Fruit fly (Drosophila melanogaster): ENCODE measurements around the gene Taf8.
A peak's percentile ranks its signal among the peaks of the same experiment; 100 is the strongest.

Gene Taf8

dm6 chrX:18085470-18085797 is 16.3 kb upstream of the Taf8 start, which contains the start of gene Ada3 (continued):
- TF ChIP-seq CG9139 (GFP tag; optimal IDR thresholded peaks at IDR 0.05): peak; percentile 49
- TF ChIP-seq fkh (GFP tag; optimal IDR thresholded peaks at IDR 0.05): peak; percentile 44
- TF ChIP-seq CG6854 (GFP tag; optimal IDR thresholded peaks at IDR 0.05): no peak
- peak; percentile 67; the same call in 1 of the 3 replicates for TF ChIP-seq CG8119 (GFP tag; IDR thresholded peaks at IDR 0.05)
- TF ChIP-seq Eip75B (GFP tag; optimal IDR thresholded peaks at IDR 0.05): peak; percentile 80
- peak; percentile 66 for TF ChIP-seq fd59A (GFP tag; optimal IDR thresholded peaks at IDR 0.05)
- TF ChIP-seq vri (GFP tag; optimal IDR thresholded peaks at IDR 0.05): peak; percentile 69
- TF ChIP-seq esn (GFP tag; optimal IDR thresholded peaks at IDR 0.05): peak; percentile 82
- TF ChIP-seq CG7368 (GFP tag; optimal IDR thresholded peaks at IDR 0.05): peak; percentile 70
- TF ChIP-seq Ets96B (tag; optimal IDR thresholded peaks at IDR 0.05): peak; percentile 75
- peak; percentile 64 for TF ChIP-seq CG4318 (GFP tag; optimal IDR thresholded peaks at IDR 0.05)
- peak; percentile 78 for TF ChIP-seq achi (GFP tag; optimal IDR thresholded peaks at IDR 0.05)
- peak; percentile 85 for TF ChIP-seq lz (GFP tag; optimal IDR thresholded peaks at IDR 0.05)
- peak; percentile 66 for TF ChIP-seq Sox15 (GFP tag; optimal IDR thresholded peaks at IDR 0.05)
- peak; percentile 78 for TF ChIP-seq CG3919 (GFP tag; optimal IDR thresholded peaks at IDR 0.05)
- peak; percentile 75 for TF ChIP-seq Hr4 (GFP tag; optimal IDR thresholded peaks at IDR 0.05)
- TF ChIP-seq Ets21C (GFP tag; optimal IDR thresholded peaks at IDR 0.05): peak; percentile 80
- TF ChIP-seq OdsH (GFP tag; optimal IDR thresholded peaks at IDR 0.05): peak; percentile 81
- peak; percentile 79 for TF ChIP-seq acj6 (GFP tag; optimal IDR thresholded peaks at IDR 0.05)
- peak; percentile 46 for TF ChIP-seq dsx (GFP tag; optimal IDR thresholded peaks at IDR 0.05; ENCODE audit: poor library complexity, severe bottlenecking)
- TF ChIP-seq CG11294 (GFP tag; IDR thresholded peaks at IDR 0.05): peak; percentile 55; the same call in 1 of the 2 replicates
- TF ChIP-seq svp (GFP tag): peak; percentile 89
- peak; percentile 83 for TF ChIP-seq Hr39 (GFP tag; optimal IDR thresholded peaks at IDR 0.05)
- peak; percentile 82 for TF ChIP-seq Smox (GFP tag; optimal IDR thresholded peaks at IDR 0.05)
- peak; percentile 70; the same call in 2 of the 3 replicates for TF ChIP-seq eg (GFP tag; IDR thresholded peaks at IDR 0.05)
- TF ChIP-seq CG1621 (tag; optimal IDR thresholded peaks at IDR 0.05): peak; percentile 54
- TF ChIP-seq CG10631 (GFP tag; optimal IDR thresholded peaks at IDR 0.05): peak; percentile 83
- TF ChIP-seq salr (GFP tag; optimal IDR thresholded peaks at IDR 0.05): peak; percentile 47 to 55
- no peak for TF ChIP-seq CG6276 (GFP tag; optimal IDR thresholded peaks at IDR 0.05)
- TF ChIP-seq fd85E (GFP tag; optimal IDR thresholded peaks at IDR 0.05): peak; percentile 55
- TF ChIP-seq dac (GFP tag; optimal IDR thresholded peaks at IDR 0.05): peak; percentile 63
- peak; percentile 35 for TF ChIP-seq CG16779 (tag; optimal IDR thresholded peaks at IDR 0.05)
- peak; percentile 78 for TF ChIP-seq topi (GFP tag; optimal IDR thresholded peaks at IDR 0.05)
- peak; percentile 92 for TF ChIP-seq Eip78C (GFP tag)
- TF ChIP-seq pdm3 (GFP tag; optimal IDR thresholded peaks at IDR 0.05): peak; percentile 86
- peak; percentile 84 for TF ChIP-seq cyc (GFP tag; optimal IDR thresholded peaks at IDR 0.05)
- peak; percentile 35 for TF ChIP-seq Blimp-1 (GFP tag; optimal IDR thresholded peaks at IDR 0.05)
- peak; percentile 69 for TF ChIP-seq CG34406 (GFP tag; optimal IDR thresholded peaks at IDR 0.05)
- peak; percentile 57 for TF ChIP-seq CG8632 (GFP tag; optimal IDR thresholded peaks at IDR 0.05)

dm6 chrX:18088432-18088831 is 13.3 kb upstream of the Taf8 start, which contains the start of gene CG7536:
Gene CG7536, minus strand, starts transcription at chrX:18088532.
- TF ChIP-seq eg (GFP tag; IDR thresholded peaks at IDR 0.05) (no peak), Hr39 (GFP tag; optimal IDR thresholded peaks at IDR 0.05) (no peak), CG10669 (GFP tag; optimal IDR thresholded peaks at IDR 0.05) (no peak), CG15336 (GFP tag; IDR thresholded peaks at IDR 0.05) (no peak), CG3032 (tag; optimal IDR thresholded peaks at IDR 0.05) (no peak), Ets21C (GFP tag; optimal IDR thresholded peaks at IDR 0.05) (no peak), esn (GFP tag; optimal IDR thresholded peaks at IDR 0.05) (no peak), CG7368 (GFP tag; optimal IDR thresholded peaks at IDR 0.05) (no peak), CG16779 (tag; optimal IDR thresholded peaks at IDR 0.05) (no peak), CG4318 (GFP tag; optimal IDR thresholded peaks at IDR 0.05) (no peak), lz (GFP tag; optimal IDR thresholded peaks at IDR 0.05) (no peak), acj6 (GFP tag; optimal IDR thresholded peaks at IDR 0.05) (no peak), CG6808 (GFP tag; optimal IDR thresholded peaks at IDR 0.05) (no peak), Eip78C (GFP tag) (no peak), CG6276 (GFP tag; optimal IDR thresholded peaks at IDR 0.05) (no peak), fkh (GFP tag; optimal IDR thresholded peaks at IDR 0.05) (no peak), CG9139 (GFP tag; optimal IDR thresholded peaks at IDR 0.05) (no peak), Eip75B (GFP tag; optimal IDR thresholded peaks at IDR 0.05) (no peak)
